Worm (Caenorhabditis elegans): ENCODE data around the gene dpy-6.

- TF ChIP-seq hnd-1 (tag; optimal IDR thresholded peaks at IDR 0.05), result no peak
- no peak for TF ChIP-seq ama-1 (optimal IDR thresholded peaks at IDR 0.05)
- no peak for TF ChIP-seq tra-4 (tag; optimal IDR thresholded peaks at IDR 0.05)
- no peak for TF ChIP-seq flt-1 (GFP tag; IDR thresholded peaks at IDR 0.05)
- no peak for TF ChIP-seq tbx-11 (GFP tag; IDR thresholded peaks at IDR 0.05)
- TF ChIP-seq ceh-36 (tag; optimal IDR thresholded peaks at IDR 0.05), result no peak
- TF ChIP-seq aly-1 (tag; optimal IDR thresholded peaks at IDR 0.05), result no peak
- no peak for TF ChIP-seq hmg-4 (GFP tag; optimal IDR thresholded peaks at IDR 0.05)
- TF ChIP-seq B0310.2 (tag; optimal IDR thresholded peaks at IDR 0.05), result no peak
- TF ChIP-seq hmbx-1 (tag; optimal IDR thresholded peaks at IDR 0.05), result no peak
- no peak for TF ChIP-seq scrt-1 (GFP tag; IDR thresholded peaks at IDR 0.05)
These were observed at the start of gene dpy-6 for ce11 chrX:8455590-8456166.

Measured in whole organism, early embryonic.